Worm (Caenorhabditis elegans) whole organism, mixed stage, embryonic: ENCODE data around the gene F01F1.3.

ENCODE experiments used
- bed-3 ChIP-seq: fragments of 200-800 bp; sonication (Bioruptor generic); optimal IDR thresholded peaks from 3 replicates; lab custom pipeline; 2018; ENCODE audit warnings: mild to moderate bottlenecking, missing genetic modification characterization, moderate library complexity, missing compliant biosample characterization
- blmp-1 ChIP-seq: fragments of 150-350 bp; optimal IDR thresholded peaks from 2 replicates; lab custom pipeline; 2014; ENCODE audit warnings: missing biosample characterization, missing genetic modification characterization
- elt-1 ChIP-seq: sonication (generic microtip); optimal IDR thresholded peaks from 2 replicates; lab custom pipeline; 2017; ENCODE audit warnings: missing genetic modification characterization, mild to moderate bottlenecking, missing compliant biosample characterization, antibody characterized with exemption, moderate library complexity, borderline replicate concordance; ENCODE audit not compliant: insufficient read depth
- lin-13 ChIP-seq: fragments of 150-350 bp; optimal IDR thresholded peaks from 2 replicates; lab custom pipeline; 2014; ENCODE audit warnings: missing biosample characterization, missing genetic modification characterization
- tbx-8 ChIP-seq: fragments of 200-800 bp; sonication (Bioruptor generic); optimal IDR thresholded peaks from 2 replicates; lab custom pipeline; 2018; ENCODE audit warnings: mild to moderate bottlenecking, missing genetic modification characterization, moderate library complexity, missing compliant biosample characterization
- unc-39 ChIP-seq: fragments of 150-350 bp; optimal IDR thresholded peaks from 2 replicates; lab custom pipeline; 2014; ENCODE audit warnings: missing biosample characterization, missing genetic modification characterization
- unc-62 ChIP-seq: fragments of 150-350 bp; optimal IDR thresholded peaks from 2 replicates; lab custom pipeline; 2014; ENCODE audit warnings: missing biosample characterization, missing genetic modification reagents, missing genetic modification characterization

- TF ChIP-seq elt-1 (tag; lab: Kevin White, UChicago) = no peak
- no peak for TF ChIP-seq tbx-8 (GFP tag; lab: Kevin White, UChicago)
- TF ChIP-seq blmp-1 (tag; lab: Kevin White, UChicago) = no peak
- TF ChIP-seq unc-62 (GFP tag; lab: Kevin White, UChicago) = no peak
- no peak for TF ChIP-seq lin-13 (tag; lab: Kevin White, UChicago)
- no peak for TF ChIP-seq unc-39
- TF ChIP-seq bed-3 = no peak
Measured at ce11 chrIII:5826895-5827437, 44.8 kb upstream of the F01F1.3 start.
